Worm (Caenorhabditis elegans) whole organism, L3 larva: ENCODE data around the gene nspd-2.

Experiments used
- R02D3.7 ChIP-seq: fragments of 150-350 bp; optimal IDR thresholded peaks from 2 replicates; lab custom pipeline; 2014; ENCODE audit warnings: missing biosample characterization, missing genetic modification characterization
- ZK546.5 ChIP-seq: sonication (generic microtip); optimal IDR thresholded peaks from 2 replicates; lab custom pipeline; 2017; ENCODE audit warnings: missing biosample characterization, missing genetic modification characterization
- aly-2 ChIP-seq: fragments of 150-350 bp; optimal IDR thresholded peaks from 2 replicates; lab custom pipeline; 2014; ENCODE audit warnings: missing biosample characterization, missing genetic modification characterization
- ceh-16 ChIP-seq: sonication (generic microtip); optimal IDR thresholded peaks from 2 replicates; lab custom pipeline; 2017; ENCODE audit warnings: missing biosample characterization, missing genetic modification characterization
- ceh-28 ChIP-seq: fragments of 150-350 bp; optimal IDR thresholded peaks from 2 replicates; lab custom pipeline; 2014; ENCODE audit warnings: missing biosample characterization, missing genetic modification reagents, missing genetic modification characterization
- egl-27 ChIP-seq: sonication (generic microtip); optimal IDR thresholded peaks from 4 replicates; lab custom pipeline; 2017; ENCODE audit warnings: missing biosample characterization, missing genetic modification reagents, missing genetic modification characterization
- egl-5 ChIP-seq: fragments of 150-350 bp; optimal IDR thresholded peaks from 2 replicates; lab custom pipeline; 2017; ENCODE audit warnings: missing biosample characterization, missing genetic modification reagents, missing genetic modification characterization, inconsistent platforms
- elt-1 ChIP-seq: fragments of 150-350 bp; optimal IDR thresholded peaks from 2 replicates; lab custom pipeline; 2014; ENCODE audit warnings: missing biosample characterization, missing genetic modification characterization
- elt-2 ChIP-seq: sonication (generic microtip); optimal IDR thresholded peaks from 2 replicates; lab custom pipeline; 2016; ENCODE audit warnings: missing genetic modification reagents, mild to moderate bottlenecking, missing genetic modification characterization, missing compliant biosample characterization
- elt-3 ChIP-seq, 3 experiments: fragments of 150-350 bp in 1 of 3; sonication (generic microtip) in 2 of 3; optimal IDR thresholded peaks; 2 replicates in 2 of 3; 4 replicates in 1 of 3; lab custom pipeline; 2014 to 2017; ENCODE audit warnings: missing biosample characterization in 3 of 3, missing genetic modification characterization in 3 of 3
- eor-1 ChIP-seq, 2 experiments: fragments of 150-350 bp; optimal IDR thresholded peaks; 2 replicates each; lab custom pipeline; 2014 to 2018; ENCODE audit warnings: missing biosample characterization in 2 of 2, missing genetic modification characterization in 2 of 2
- fkh-2 ChIP-seq: fragments of 150-350 bp; optimal IDR thresholded peaks from 2 replicates; lab custom pipeline; 2014; ENCODE audit warnings: missing biosample characterization, missing genetic modification reagents, missing genetic modification characterization
- fos-1 ChIP-seq: fragments of 150-350 bp; optimal IDR thresholded peaks from 2 replicates; lab custom pipeline; 2014; ENCODE audit warnings: missing biosample characterization, missing genetic modification characterization
- hmg-11 ChIP-seq: sonication (generic microtip); optimal IDR thresholded peaks from 2 replicates; lab custom pipeline; 2016; ENCODE audit warnings: missing genetic modification characterization, missing compliant biosample characterization
- jun-1 ChIP-seq: fragments of 150-350 bp; optimal IDR thresholded peaks from 2 replicates; lab custom pipeline; 2014; ENCODE audit warnings: missing biosample characterization, missing genetic modification reagents, missing genetic modification characterization
- lin-15B ChIP-seq: fragments of 150-350 bp; optimal IDR thresholded peaks from 2 replicates; lab custom pipeline; 2014; ENCODE audit warnings: missing biosample characterization, missing genetic modification characterization
- lsy-12 ChIP-seq: sonication (generic microtip); optimal IDR thresholded peaks from 2 replicates; lab custom pipeline; 2016; ENCODE audit warnings: mild to moderate bottlenecking, missing genetic modification characterization, missing compliant biosample characterization
- mdl-1 ChIP-seq: fragments of 150-350 bp; optimal IDR thresholded peaks from 2 replicates; lab custom pipeline; 2014; ENCODE audit warnings: missing biosample characterization, missing genetic modification characterization
- mml-1 ChIP-seq: fragments of 150-350 bp; sonication (generic microtip); optimal IDR thresholded peaks from 3 replicates; lab custom pipeline; 2014; ENCODE audit warnings: missing biosample characterization, missing genetic modification characterization
- nfya-1 ChIP-seq: sonication (generic microtip); optimal IDR thresholded peaks from 2 replicates; lab custom pipeline; 2017; ENCODE audit warnings: missing genetic modification characterization, mild to moderate bottlenecking, missing compliant biosample characterization, antibody characterized with exemption, moderate library complexity; ENCODE audit not compliant: insufficient read depth
- nhr-11 ChIP-seq: fragments of 150-350 bp; optimal IDR thresholded peaks from 2 replicates; lab custom pipeline; 2014; ENCODE audit warnings: missing biosample characterization, missing genetic modification characterization
- nhr-12 ChIP-seq: fragments of 150-350 bp; optimal IDR thresholded peaks from 2 replicates; lab custom pipeline; 2014; ENCODE audit warnings: missing biosample characterization, missing genetic modification characterization
- nhr-23 ChIP-seq: fragments of 150-350 bp; optimal IDR thresholded peaks from 2 replicates; lab custom pipeline; 2014; ENCODE audit warnings: missing biosample characterization, missing genetic modification reagents, missing genetic modification characterization
- nhr-237 ChIP-seq: fragments of 150-350 bp; optimal IDR thresholded peaks from 2 replicates; lab custom pipeline; 2014; ENCODE audit warnings: missing biosample characterization, missing genetic modification characterization
- nhr-28 ChIP-seq: fragments of 150-350 bp; optimal IDR thresholded peaks from 2 replicates; lab custom pipeline; 2014; ENCODE audit warnings: missing biosample characterization, missing genetic modification characterization
- nhr-43 ChIP-seq: sonication (generic microtip); optimal IDR thresholded peaks from 2 replicates; lab custom pipeline; 2016; ENCODE audit warnings: mild to moderate bottlenecking, missing genetic modification characterization, missing compliant biosample characterization; ENCODE audit not compliant: poor library complexity, severe bottlenecking
- nhr-67 ChIP-seq: fragments of 150-350 bp; optimal IDR thresholded peaks from 2 replicates; lab custom pipeline; 2014; ENCODE audit warnings: missing biosample characterization, missing genetic modification characterization
- nhr-76 ChIP-seq: fragments of 150-350 bp; sonication (generic microtip); optimal IDR thresholded peaks from 5 replicates; lab custom pipeline; 2014; ENCODE audit warnings: missing biosample characterization, missing genetic modification characterization
- nhr-77 ChIP-seq: fragments of 150-350 bp; optimal IDR thresholded peaks from 2 replicates; lab custom pipeline; 2014; ENCODE audit warnings: missing biosample characterization, missing genetic modification characterization
- pha-4 ChIP-seq: fragments of 150-350 bp; optimal IDR thresholded peaks from 2 replicates; lab custom pipeline; 2014; ENCODE audit warnings: missing biosample characterization, missing genetic modification reagents, missing genetic modification characterization
- pqm-1 ChIP-seq: fragments of 150-350 bp; optimal IDR thresholded peaks from 2 replicates; lab custom pipeline; 2017; ENCODE audit warnings: missing biosample characterization, missing genetic modification characterization, inconsistent platforms
- sea-2 ChIP-seq: fragments of 150-350 bp; sonication (generic microtip); optimal IDR thresholded peaks from 4 replicates; lab custom pipeline; 2014; ENCODE audit warnings: missing biosample characterization, missing genetic modification reagents, missing genetic modification characterization
- skn-1 ChIP-seq: fragments of 150-350 bp; optimal IDR thresholded peaks from 2 replicates; lab custom pipeline; 2014; ENCODE audit warnings: missing biosample characterization, missing genetic modification characterization
- snpc-4 ChIP-seq: fragments of 150-350 bp; optimal IDR thresholded peaks from 2 replicates; lab custom pipeline; 2014; ENCODE audit warnings: missing biosample characterization, missing genetic modification characterization
- tbx-2 ChIP-seq: sonication (generic microtip); optimal IDR thresholded peaks from 2 replicates; lab custom pipeline; 2016; ENCODE audit warnings: mild to moderate bottlenecking, missing genetic modification characterization, missing compliant biosample characterization
- unc-39 ChIP-seq: sonication (generic microtip); optimal IDR thresholded peaks from 4 replicates; lab custom pipeline; 2017; ENCODE audit warnings: missing biosample characterization, missing genetic modification characterization
- zag-1 ChIP-seq: fragments of 150-350 bp; optimal IDR thresholded peaks from 2 replicates; lab custom pipeline; 2014; ENCODE audit warnings: missing biosample characterization, missing genetic modification characterization
- ztf-11 ChIP-seq: fragments of 150-350 bp; optimal IDR thresholded peaks from 2 replicates; lab custom pipeline; 2014; ENCODE audit warnings: missing biosample characterization, missing genetic modification characterization

The nspd-2 gene

DNA sequence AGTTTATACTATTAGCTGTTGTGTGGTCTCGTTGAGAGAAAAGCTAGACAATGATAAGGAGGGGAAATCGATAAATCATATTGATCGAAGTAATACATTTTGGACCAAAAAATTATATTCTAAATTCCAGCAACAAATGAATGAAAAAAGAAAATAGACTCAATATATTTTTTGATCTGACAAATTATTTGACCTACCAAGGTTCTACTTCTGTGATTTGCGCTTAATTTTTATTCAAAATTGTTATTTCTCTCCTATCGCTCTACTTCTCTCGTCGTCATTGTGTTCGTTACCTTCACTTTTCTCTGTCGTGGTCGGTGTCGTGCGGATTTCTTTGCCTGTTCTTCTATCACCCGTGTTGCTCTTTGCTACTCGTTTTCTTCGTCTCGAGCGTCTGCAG is 15.1 kb downstream of the nspd-2 start:
- TF ChIP-seq ZK546.5 (tag; lab: Kevin White, UChicago) (no peak), tbx-2 (tag; lab: Kevin White, UChicago) (no peak), egl-5 (no peak)

DNA sequence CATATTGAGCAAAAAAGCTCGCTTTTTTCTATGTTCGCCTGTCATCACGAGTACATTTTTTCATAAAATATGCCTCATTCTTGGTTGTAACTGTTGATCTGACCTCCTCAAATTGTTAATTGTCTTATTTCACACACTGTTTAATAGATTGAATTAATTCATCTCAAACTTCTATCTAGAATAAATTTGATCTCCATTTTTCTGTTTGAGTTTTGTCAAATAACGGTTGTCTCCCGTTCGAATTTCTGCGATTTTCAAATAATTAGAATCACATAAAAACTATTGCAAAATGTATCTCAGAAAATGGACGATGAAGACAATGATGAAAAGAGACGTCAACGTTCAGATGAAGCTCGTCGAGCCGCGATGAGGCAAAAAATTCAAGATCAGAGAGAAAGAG is 18.1 kb downstream of the nspd-2 start, which contains the start of gene K07F5.14:
Gene K07F5.14 (plus strand): TSS at position 301 of the 400 bp plus-strand sequence.
- TF ChIP-seq jun-1 (tag; lab: Kevin White, UChicago), result no peak
- TF ChIP-seq ceh-16 (tag; lab: Kevin White, UChicago), result no peak
- TF ChIP-seq elt-2 (tag; lab: Kevin White, UChicago), result no peak
- no peak for TF ChIP-seq zag-1 (tag; lab: Kevin White, UChicago)
- TF ChIP-seq elt-1, result no peak
- no peak for TF ChIP-seq mml-1
- no peak for TF ChIP-seq mdl-1
- TF ChIP-seq unc-39 (tag; lab: Kevin White, UChicago), result no peak
- no peak for TF ChIP-seq ceh-28 (tag; lab: Kevin White, UChicago)
- TF ChIP-seq hmg-11, result no peak
- no peak for TF ChIP-seq nhr-28
- TF ChIP-seq nhr-43 (tag; lab: Kevin White, UChicago), result no peak
- no peak for TF ChIP-seq lin-15B (tag; lab: Kevin White, UChicago)
- TF ChIP-seq aly-2 (tag; lab: Kevin White, UChicago), result no peak
- no peak for TF ChIP-seq nhr-76 (tag; lab: Kevin White, UChicago)
- no peak for TF ChIP-seq ZK546.5 (tag; lab: Kevin White, UChicago)
- TF ChIP-seq eor-1 (tag; optimal IDR thresholded peaks at IDR 0.05; lab: Kevin White, UChicago), result no peak
- TF ChIP-seq, all 47 proteins: peak for 0

DNA sequence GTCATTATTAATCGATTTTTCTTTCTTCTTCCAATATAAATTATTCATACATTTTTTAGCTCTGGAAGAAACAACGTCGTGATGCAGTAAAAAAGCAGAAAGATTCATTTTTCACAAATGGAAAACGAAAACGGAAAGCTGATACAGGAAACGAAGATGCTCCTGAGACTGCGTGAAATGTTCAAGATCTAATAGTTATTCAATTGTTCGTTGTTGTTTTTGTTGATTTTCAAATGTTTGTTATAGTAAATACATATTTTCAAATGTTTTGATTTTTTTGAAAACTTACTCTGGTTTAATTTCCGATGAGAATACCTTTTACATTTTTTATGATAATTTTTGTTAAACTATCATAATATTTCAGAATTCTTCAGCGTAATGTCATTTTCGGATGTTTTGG is 20.0 kb downstream of the nspd-2 start, which contains the start of gene K07F5.16:
Gene K07F5.16 (plus strand): TSS at position 301 of the 400 bp plus-strand sequence.
- TF ChIP-seq fkh-2 (no peak), elt-3 (tag; optimal IDR thresholded peaks at IDR 0.05; lab: Kevin White, UChicago) (no peak), skn-1 (tag; lab: Kevin White, UChicago) (no peak), fos-1 (no peak), aly-2 (tag; lab: Kevin White, UChicago) (no peak), pha-4 (tag; lab: Kevin White, UChicago) (no peak), elt-2 (tag; lab: Kevin White, UChicago) (no peak), nhr-23 (tag; lab: Kevin White, UChicago) (no peak), snpc-4 (tag; lab: Kevin White, UChicago) (no peak), nhr-237 (tag; lab: Kevin White, UChicago) (no peak), ZK546.5 (tag; lab: Kevin White, UChicago) (no peak), nhr-43 (tag; lab: Kevin White, UChicago) (no peak), mdl-1 (no peak), pqm-1 (tag; lab: Kevin White, UChicago) (no peak), ztf-11 (tag; lab: Kevin White, UChicago) (no peak), nhr-11 (tag; lab: Kevin White, UChicago) (no peak), elt-1 (no peak), zag-1 (tag; lab: Kevin White, UChicago) (no peak), sea-2 (GFP tag; lab: Kevin White, UChicago) (no peak), nhr-67 (no peak)

DNA sequence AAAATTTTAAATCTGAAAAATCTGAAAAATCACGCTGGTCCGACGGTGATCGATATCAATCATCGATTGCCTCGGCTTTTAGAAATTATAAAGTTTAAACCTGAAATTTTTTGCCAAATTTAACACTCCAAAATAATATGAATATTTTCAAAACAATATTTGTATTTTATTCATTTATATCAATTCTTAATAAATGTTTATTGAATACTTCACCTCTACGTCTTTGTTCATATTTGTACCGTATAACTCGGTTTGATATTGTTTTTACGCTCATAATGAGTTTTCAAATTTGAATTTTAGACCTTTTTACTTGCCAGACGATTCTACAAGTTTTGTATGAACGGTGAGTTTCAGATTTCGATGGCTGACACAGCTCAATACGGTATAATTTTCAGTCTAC is 20.9 kb downstream of the nspd-2 start, which contains the start of the genes K07F5.15 and K07F5.22:
Gene K07F5.15 (plus strand): TSS at position 301 of the 400 bp plus-strand sequence.
Gene K07F5.22 (plus strand): TSS at position 301 of the 400 bp plus-strand sequence.
- TF ChIP-seq ztf-11 (tag; lab: Kevin White, UChicago) (no peak), pha-4 (tag; lab: Kevin White, UChicago) (no peak), nhr-77 (tag; lab: Kevin White, UChicago) (no peak), eor-1 (tag; optimal IDR thresholded peaks at IDR 0.05; lab: Kevin White, UChicago) (no peak), nhr-237 (tag; lab: Kevin White, UChicago) (no peak), zag-1 (tag; lab: Kevin White, UChicago) (no peak), elt-2 (tag; lab: Kevin White, UChicago) (no peak)

DNA sequence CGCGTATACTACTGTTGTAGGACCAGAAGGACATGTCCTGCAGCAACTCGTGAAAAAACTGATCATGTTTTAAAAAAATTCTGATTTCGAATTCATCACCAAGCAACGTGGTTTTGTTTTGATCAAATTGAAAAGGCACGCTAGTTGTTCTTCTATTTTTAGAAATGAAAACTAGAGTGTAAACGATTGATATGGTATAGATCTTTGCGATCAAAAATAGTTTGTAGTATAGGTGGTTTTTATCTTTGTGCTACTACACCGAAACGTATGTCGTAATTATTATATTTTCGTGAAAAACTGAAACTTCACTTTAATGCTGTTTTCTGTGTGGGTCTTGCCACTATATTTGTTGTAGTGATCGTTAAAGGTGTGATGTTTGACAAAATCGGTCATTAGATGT is 23.0 kb downstream of the nspd-2 start:
- TF ChIP-seq mml-1 (no peak), nfya-1 (tag; lab: Kevin White, UChicago) (no peak), egl-27 (no peak), nhr-11 (tag; lab: Kevin White, UChicago) (no peak), nhr-12 (tag; lab: Kevin White, UChicago) (no peak), lsy-12 (no peak), ZK546.5 (tag; lab: Kevin White, UChicago) (no peak), R02D3.7 (tag; lab: Kevin White, UChicago) (no peak), mdl-1 (no peak), egl-5 (no peak), unc-39 (tag; lab: Kevin White, UChicago) (no peak), fkh-2 (no peak), pha-4 (tag; lab: Kevin White, UChicago) (no peak), hmg-11 (no peak)
